Fruit fly (Drosophila melanogaster) whole organism, embryonic: ENCODE results near the gene CG43136.

Source experiments
- Bteb2 ChIP-seq: fragments of 200-800 bp; sonication (Bioruptor generic); optimal IDR thresholded peaks from 2 replicates; lab custom pipeline; 2016; ENCODE audit warnings: missing biosample characterization, missing genetic modification characterization
- C15 ChIP-seq: fragments of 200-800 bp; sonication (Bioruptor generic); IDR thresholded peaks from 3 replicates; pipeline ENCODE4 v1.3.6; 2022; ENCODE audit warnings: missing biosample characterization, missing genetic modification characterization
- CG10147 ChIP-seq: fragments of 200-800 bp; sonication (Bioruptor generic); optimal IDR thresholded peaks from 2 replicates; lab custom pipeline; 2019; ENCODE audit warnings: missing biosample characterization, mild to moderate bottlenecking, missing genetic modification characterization, moderate library complexity
- CG10267 ChIP-seq: fragments of 200-800 bp; sonication (Bioruptor generic); optimal IDR thresholded peaks from 2 replicates; lab custom pipeline; 2018; ENCODE audit warnings: missing biosample characterization, mild to moderate bottlenecking, missing genetic modification characterization, moderate library complexity
- CG10431 ChIP-seq: fragments of 200-800 bp; sonication (Bioruptor generic); optimal IDR thresholded peaks from 3 replicates; lab custom pipeline; 2018; ENCODE audit warnings: missing biosample characterization, mild to moderate bottlenecking, missing genetic modification characterization
- CG10543 ChIP-seq: fragments of 200-800 bp; sonication (Bioruptor generic); optimal IDR thresholded peaks from 3 replicates; lab custom pipeline; 2017; ENCODE audit warnings: missing biosample characterization, mild to moderate bottlenecking, missing genetic modification characterization, moderate library complexity
- CG11560 ChIP-seq: fragments of 200-800 bp; sonication (Bioruptor generic); IDR thresholded peaks from 3 replicates; pipeline ENCODE4 v1.3.6; 2022; ENCODE audit warnings: missing biosample characterization, missing genetic modification characterization
- CG12299 ChIP-seq: fragments of 200-800 bp; sonication (Bioruptor generic); optimal IDR thresholded peaks from 2 replicates; lab custom pipeline; 2018; ENCODE audit warnings: missing biosample characterization, mild to moderate bottlenecking, missing genetic modification characterization
- CG12769 ChIP-seq: fragments of 200-800 bp; sonication (Bioruptor generic); optimal IDR thresholded peaks from 2 replicates; lab custom pipeline; 2019; ENCODE audit warnings: missing biosample characterization, mild to moderate bottlenecking, missing genetic modification characterization, moderate library complexity
- CG14441 ChIP-seq: fragments of 200-800 bp; sonication (Bioruptor generic); IDR thresholded peaks from 2 replicates; pipeline ENCODE4 v1.3.6; 2022; ENCODE audit warnings: missing biosample characterization, missing genetic modification characterization
- CG15011 ChIP-seq: fragments of 200-800 bp; sonication (Bioruptor generic); optimal IDR thresholded peaks from 3 replicates; lab custom pipeline; 2018; ENCODE audit warnings: missing biosample characterization, mild to moderate bottlenecking, missing genetic modification characterization
- CG17385 ChIP-seq: fragments of 200-800 bp; sonication (Bioruptor generic); optimal IDR thresholded peaks from 3 replicates; lab custom pipeline; 2018; ENCODE audit warnings: missing biosample characterization, mild to moderate bottlenecking, missing genetic modification characterization
- CG18262 ChIP-seq: fragments of 200-800 bp; optimal IDR thresholded peaks from 3 replicates; lab custom pipeline; 2019; ENCODE audit warnings: missing biosample characterization, mild to moderate bottlenecking, missing genetic modification characterization, moderate library complexity
- CG30431 ChIP-seq: fragments of 200-800 bp; sonication (Bioruptor generic); optimal IDR thresholded peaks from 2 replicates; lab custom pipeline; 2017; ENCODE audit warnings: missing biosample characterization, missing genetic modification characterization
- CG34422 ChIP-seq: fragments of 200-800 bp; sonication (Bioruptor generic); IDR thresholded peaks from 3 replicates; pipeline ENCODE4 v1.3.6; 2022; ENCODE audit warnings: missing biosample characterization, missing genetic modification characterization
- CG4328 ChIP-seq: fragments of 200-800 bp; sonication (Bioruptor generic); optimal IDR thresholded peaks from 3 replicates; lab custom pipeline; 2017; ENCODE audit warnings: missing biosample characterization, missing genetic modification reagents, missing genetic modification characterization
- CG7357 ChIP-seq: fragments of 200-800 bp; sonication (Bioruptor generic); IDR thresholded peaks from 3 replicates; pipeline ENCODE4 v1.3.6; 2022; ENCODE audit warnings: missing biosample characterization, missing genetic modification characterization
- CG8944 ChIP-seq: fragments of 200-800 bp; sonication (Bioruptor generic); optimal IDR thresholded peaks from 3 replicates; lab custom pipeline; 2016; ENCODE audit warnings: missing biosample characterization, missing genetic modification characterization
- CG9609 ChIP-seq: fragments of 200-800 bp; sonication (Bioruptor generic); optimal IDR thresholded peaks from 3 replicates; lab custom pipeline; 2016; ENCODE audit warnings: missing biosample characterization, missing genetic modification characterization
- Deaf1 ChIP-seq: fragments of 200-800 bp; optimal IDR thresholded peaks from 3 replicates; lab custom pipeline; 2019; ENCODE audit warnings: missing biosample characterization, mild to moderate bottlenecking, missing genetic modification characterization, moderate library complexity
- GATAe ChIP-seq: fragments of 200-800 bp; sonication (Bioruptor generic); conservative IDR thresholded peaks from 2 replicates; pipeline ENCODE4 v1.3.6; 2022; ENCODE audit warnings: missing biosample characterization, missing genetic modification characterization
- HHEX ChIP-seq: fragments of 200-800 bp; sonication (Bioruptor generic); optimal IDR thresholded peaks from 3 replicates; lab custom pipeline; 2017; ENCODE audit warnings: missing biosample characterization, mild to moderate bottlenecking, missing genetic modification characterization, missing genetic modification reagents
- Hr3 ChIP-seq: fragments of 200-800 bp; sonication (Bioruptor generic); optimal IDR thresholded peaks from 3 replicates; lab custom pipeline; 2016; ENCODE audit warnings: missing biosample characterization, missing genetic modification characterization
- Med ChIP-seq: fragments of 200-800 bp; sonication (Bioruptor generic); peaks from one replicate; lab custom pipeline; 2016; ENCODE audit warnings: missing biosample characterization, missing genetic modification characterization, mild to moderate bottlenecking, inconsistent platforms, moderate library complexity
- NfI ChIP-seq: fragments of 200-800 bp; sonication (Bioruptor generic); optimal IDR thresholded peaks from 3 replicates; lab custom pipeline; 2018; ENCODE audit warnings: missing biosample characterization, mild to moderate bottlenecking, missing genetic modification characterization, moderate library complexity
- Optix ChIP-seq: fragments of 200-800 bp; sonication (Bioruptor generic); IDR thresholded peaks from 3 replicates; pipeline ENCODE4 v1.3.6; 2022; ENCODE audit warnings: missing biosample characterization, missing genetic modification characterization
- Poxn ChIP-seq: fragments of 200-800 bp; sonication (Bioruptor generic); IDR thresholded peaks from 2 replicates; pipeline ENCODE4 v1.3.6; 2022; ENCODE audit warnings: missing biosample characterization, missing genetic modification characterization
- Spps ChIP-seq: fragments of 200-800 bp; sonication (Bioruptor generic); optimal IDR thresholded peaks from 2 replicates; lab custom pipeline; 2018; ENCODE audit warnings: missing biosample characterization, mild to moderate bottlenecking, missing genetic modification characterization
- ab ChIP-seq: fragments of 200-800 bp; sonication (Bioruptor generic); optimal IDR thresholded peaks from 2 replicates; lab custom pipeline; 2016; ENCODE audit warnings: missing biosample characterization, missing genetic modification characterization
- abd-A ChIP-seq: fragments of 200-800 bp; sonication (Bioruptor generic); optimal IDR thresholded peaks from 3 replicates; lab custom pipeline; 2019; ENCODE audit warnings: missing biosample characterization, mild to moderate bottlenecking, missing genetic modification characterization, moderate library complexity
- ac ChIP-seq: fragments of 200-800 bp; sonication (Bioruptor generic); optimal IDR thresholded peaks from 3 replicates; lab custom pipeline; 2017; ENCODE audit warnings: missing biosample characterization, mild to moderate bottlenecking, missing genetic modification characterization
- al ChIP-seq: fragments of 200-800 bp; sonication (Bioruptor generic); IDR thresholded peaks from 2 replicates; pipeline ENCODE4 v1.3.6; 2022; ENCODE audit warnings: missing biosample characterization, missing genetic modification characterization
- ara ChIP-seq: fragments of 200-800 bp; sonication (Bioruptor generic); IDR thresholded peaks from 2 replicates; pipeline ENCODE4 v1.3.6; 2022; ENCODE audit warnings: missing biosample characterization, missing genetic modification characterization
- bsh ChIP-seq, 2 experiments: fragments of 200-800 bp; sonication (Bioruptor generic); optimal IDR thresholded peaks; 2 replicates each; lab custom pipeline; 2017 to 2018; ENCODE audit warnings: mild to moderate bottlenecking in 2 of 2, missing biosample characterization in 2 of 2, missing genetic modification characterization in 2 of 2, moderate library complexity in 1 of 2
- cad ChIP-seq: fragments of >200 bp; optimal IDR thresholded peaks from 2 replicates; lab custom pipeline; 2017; ENCODE audit warnings: missing biosample characterization, missing genetic modification characterization
- chinmo ChIP-seq: fragments of 200-800 bp; sonication (Bioruptor generic); IDR thresholded peaks from 4 replicates; pipeline ENCODE4 v1.3.6; 2022; ENCODE audit warnings: missing biosample characterization, missing genetic modification characterization; ENCODE audit not compliant: partially characterized antibody
- chn ChIP-seq: fragments of 200-800 bp; sonication (Bioruptor generic); optimal IDR thresholded peaks from 2 replicates; lab custom pipeline; 2016; ENCODE audit warnings: missing biosample characterization, missing genetic modification characterization
- corto ChIP-seq: fragments of 200-800 bp; sonication (Bioruptor generic); optimal IDR thresholded peaks from 2 replicates; lab custom pipeline; 2016; ENCODE audit warnings: missing biosample characterization, mild to moderate bottlenecking, missing genetic modification characterization, moderate library complexity
- dmrt11E ChIP-seq: fragments of 200-800 bp; sonication (Bioruptor generic); optimal IDR thresholded peaks from 3 replicates; lab custom pipeline; 2018; ENCODE audit warnings: missing biosample characterization, mild to moderate bottlenecking, missing genetic modification characterization, moderate library complexity
- dmrt99B ChIP-seq: fragments of 200-800 bp; sonication (Bioruptor generic); optimal IDR thresholded peaks from 2 replicates; lab custom pipeline; 2018; ENCODE audit warnings: missing biosample characterization, mild to moderate bottlenecking, missing genetic modification characterization, moderate library complexity
- dpn ChIP-seq, 2 experiments: fragments of 200-800 bp; sonication (Bioruptor generic); optimal IDR thresholded peaks; 3 replicates each; lab custom pipeline; 2016; ENCODE audit warnings: missing biosample characterization in 2 of 2, missing genetic modification characterization in 2 of 2
- gce ChIP-seq: fragments of 200-800 bp; sonication (Bioruptor generic); IDR thresholded peaks from 3 replicates; pipeline ENCODE4 v1.3.6; 2022; ENCODE audit warnings: missing biosample characterization, missing genetic modification characterization
- hth ChIP-seq: fragments of >200 bp; optimal IDR thresholded peaks from 2 replicates; lab custom pipeline; 2017; ENCODE audit warnings: inconsistent platforms
- knrl ChIP-seq: fragments of 200-800 bp; sonication (Bioruptor generic); IDR thresholded peaks from 3 replicates; pipeline ENCODE4 v1.3.6; 2022; ENCODE audit warnings: missing biosample characterization, missing genetic modification characterization; ENCODE audit not compliant: partially characterized antibody
- lab ChIP-seq: fragments of 200-800 bp; sonication (Bioruptor generic); optimal IDR thresholded peaks from 3 replicates; lab custom pipeline; 2017; ENCODE audit warnings: missing biosample characterization, missing genetic modification characterization, mild to moderate bottlenecking, moderate library complexity, missing genetic modification reagents
- pzg ChIP-seq: fragments of 200-800 bp; sonication (Bioruptor generic); optimal IDR thresholded peaks from 3 replicates; lab custom pipeline; 2018; ENCODE audit warnings: missing biosample characterization, mild to moderate bottlenecking, missing genetic modification characterization, moderate library complexity
- run ChIP-seq: fragments of 200-800 bp; sonication (Bioruptor generic); optimal IDR thresholded peaks from 3 replicates; lab custom pipeline; 2018; ENCODE audit warnings: missing biosample characterization, mild to moderate bottlenecking, missing genetic modification characterization
- sd ChIP-seq: fragments of 200-800 bp; sonication (Bioruptor generic); optimal IDR thresholded peaks from 3 replicates; lab custom pipeline; 2018; ENCODE audit warnings: missing biosample characterization, mild to moderate bottlenecking, missing genetic modification characterization, moderate library complexity
- slou ChIP-seq: fragments of 200-800 bp; sonication (Bioruptor generic); optimal IDR thresholded peaks from 3 replicates; lab custom pipeline; 2016; ENCODE audit warnings: missing biosample characterization, missing genetic modification characterization
- sob ChIP-seq: fragments of 200-800 bp; sonication (Bioruptor generic); IDR thresholded peaks from 2 replicates; pipeline ENCODE4 v1.3.6; 2022; ENCODE audit warnings: missing biosample characterization, missing genetic modification characterization
- stc ChIP-seq: fragments of 200-800 bp; sonication (Bioruptor generic); IDR thresholded peaks from 2 replicates; pipeline ENCODE4 v1.3.6; 2022; ENCODE audit warnings: missing biosample characterization, missing genetic modification characterization
- twi ChIP-seq: fragments of 200-800 bp; optimal IDR thresholded peaks from 2 replicates; lab custom pipeline; 2019; ENCODE audit warnings: missing biosample characterization, mild to moderate bottlenecking, missing genetic modification characterization, moderate library complexity

CG43136 gene

dm6 chrX:5888933-5889332 lies 35.4 kb downstream of the CG43136 start (continued):
- TF ChIP-seq lab (peak; percentile 35), Med (peak; percentile 80), al (GFP tag; lab: Robert Waterston, UW) (no peak), CG17385 (no peak), hth (lab: Kevin White, UChicago) (no peak), CG8944 (GFP tag; lab: Kevin White, UChicago) (no peak), CG10267 (tag; lab: Kevin White, UChicago) (peak; percentile 33), cad (GFP tag; lab: Kevin White, UChicago) (no peak), knrl (no peak), GATAe (GFP tag; lab: Robert Waterston, UW) (no peak), ac (no peak), CG11560 (tag; lab: Robert Waterston, UW) (no peak), slou (GFP tag; lab: Kevin White, UChicago) (no peak), CG12769 (peak; percentile 42), CG34422 (GFP tag; lab: Robert Waterston, UW) (0 out of 3 replicates have a peak, but pooled peaks have one; percentile 42), Hr3 (peak; percentile 2), CG12299 (tag; lab: Kevin White, UChicago) (no peak), NfI (GFP tag; lab: Kevin White, UChicago) (no peak), HHEX (GFP tag; lab: Kevin White, UChicago) (no peak), stc (GFP tag; lab: Robert Waterston, UW) (no peak), sob (GFP tag; lab: Robert Waterston, UW) (no peak), dpn (GFP tag; optimal IDR thresholded peaks at IDR 0.05; lab: Kevin White, UChicago) (peak in 1 of 2 experiments; percentile 34), bsh (GFP tag; optimal IDR thresholded peaks at IDR 0.05; lab: Kevin White, UChicago) (peak in 1 of 2 experiments; percentile 61), CG4328 (GFP tag; lab: Kevin White, UChicago) (no peak), Poxn (no peak), dmrt11E (peak; percentile 41), chn (GFP tag; lab: Kevin White, UChicago) (no peak), CG10543 (no peak), Spps (tag; lab: Kevin White, UChicago) (no peak), CG7357 (GFP tag; lab: Robert Waterston, UW) (no peak), ab (GFP tag; lab: Kevin White, UChicago) (no peak), CG10147 (GFP tag; lab: Kevin White, UChicago) (no peak), pzg (GFP tag; lab: Kevin White, UChicago) (no peak), Bteb2 (no peak), CG14441 (no peak), CG9609 (no peak), run (tag; lab: Kevin White, UChicago) (peak; percentile 12), abd-A (tag; lab: Kevin White, UChicago) (peak; percentile 54), C15 (GFP tag; lab: Robert Waterston, UW) (no peak), CG18262 (tag; lab: Kevin White, UChicago) (peak; percentile 18), CG15011 (no peak), gce (GFP tag; lab: Robert Waterston, UW) (no peak), chinmo (GFP tag; lab: Robert Waterston, UW) (no peak), ara (peak; percentile 40; the same call in 1 of the 2 replicates), twi (tag; lab: Kevin White, UChicago) (no peak), Optix (GFP tag; lab: Robert Waterston, UW) (peak; percentile 16; the same call in 1 of the 3 replicates), CG30431 (GFP tag; lab: Kevin White, UChicago) (no peak), corto (GFP tag; lab: Kevin White, UChicago) (no peak), sd (tag; lab: Kevin White, UChicago) (peak; percentile 1), CG10431 (GFP tag; lab: Kevin White, UChicago) (no peak), Deaf1 (no peak), dmrt99B (peak; percentile 30)
